Worm (Caenorhabditis elegans): ENCODE measurements around the gene crt-1.

- TF ChIP-seq snpc-4 (tag; optimal IDR thresholded peaks at IDR 0.05) (no peak), zag-1 (tag; optimal IDR thresholded peaks at IDR 0.05) (no peak), nhr-23 (tag; optimal IDR thresholded peaks at IDR 0.05) (no peak), mdl-1 (tag; optimal IDR thresholded peaks at IDR 0.05) (no peak), sma-3 (GFP tag; optimal IDR thresholded peaks at IDR 0.05) (no peak), nhr-237 (tag; optimal IDR thresholded peaks at IDR 0.05) (no peak), egl-27 (tag; optimal IDR thresholded peaks at IDR 0.05) (no peak), ztf-11 (tag; optimal IDR thresholded peaks at IDR 0.05) (no peak)
These were observed 16.7 kb upstream of the crt-1 start for ce11 chrV:6117013-6117412.

Data from whole organism, L2 larva.